Fruit fly (Drosophila melanogaster): ENCODE measurements around the gene CG9813.
A peak's percentile ranks its signal among the peaks of the same experiment; 100 is the strongest.

The CG9813 gene

dm6 chr3R:13425470-13426033 lies 46.0 kb upstream of the CG9813 start, which contains the start of gene Act87E (continued):
- TF ChIP-seq sens-2 (GFP tag; IDR thresholded peaks at IDR 0.05) (no peak), CrebB (tag; optimal IDR thresholded peaks at IDR 0.05) (no peak), Hsf (GFP tag; optimal IDR thresholded peaks at IDR 0.05) (no peak), da (GFP tag; optimal IDR thresholded peaks at IDR 0.05) (no peak), ERR (GFP tag; optimal IDR thresholded peaks at IDR 0.05) (no peak), dpn (GFP tag; optimal IDR thresholded peaks at IDR 0.05) (peak in 1 of 2 experiments; percentile 41), chm (GFP tag; IDR thresholded peaks at IDR 0.05) (no peak), CG2712 (tag; optimal IDR thresholded peaks at IDR 0.05) (peak; percentile 87), nmo (GFP tag; optimal IDR thresholded peaks at IDR 0.05) (peak; percentile 83), CG9727 (GFP tag; optimal IDR thresholded peaks at IDR 0.05) (peak; percentile 82), CG11398 (GFP tag; optimal IDR thresholded peaks at IDR 0.05) (no peak), bbx (GFP tag; IDR thresholded peaks at IDR 0.05; ENCODE audit: partially characterized antibody) (no peak; the same call in 1 of the 2 replicates), pzg (GFP tag; optimal IDR thresholded peaks at IDR 0.05) (no peak), Antp (GFP tag; optimal IDR thresholded peaks at IDR 0.05) (no peak), CG34224 (GFP tag; IDR thresholded peaks at IDR 0.05; ENCODE audit: partially characterized antibody) (no peak), tx (GFP tag; optimal IDR thresholded peaks at IDR 0.05) (no peak), rib (GFP tag; IDR thresholded peaks at IDR 0.05) (no peak), CG11093 (GFP tag; IDR thresholded peaks at IDR 0.05) (0 out of 3 replicates have a peak, but pooled peaks have one; percentile 29), otp (GFP tag; IDR thresholded peaks at IDR 0.05) (no peak), CG13123 (GFP tag; optimal IDR thresholded peaks at IDR 0.05) (no peak), CG17912 (GFP tag; optimal IDR thresholded peaks at IDR 0.05) (no peak), CG4707 (GFP tag; optimal IDR thresholded peaks at IDR 0.05) (no peak), CG8765 (GFP tag; IDR thresholded peaks at IDR 0.05) (no peak), row (GFP tag; IDR thresholded peaks at IDR 0.05) (peak; percentile 71), E2f1 (GFP tag; IDR thresholded peaks at IDR 0.05) (peak; percentile 35; the same call in 1 of the 2 replicates), z (GFP tag; IDR thresholded peaks at IDR 0.05) (no peak), CG7556 (GFP tag; optimal IDR thresholded peaks at IDR 0.05) (peak; percentile 81), CG9932 (GFP tag; IDR thresholded peaks at IDR 0.05) (peak; percentile 33; the same call in 1 of the 2 replicates), Dfd (GFP tag; optimal IDR thresholded peaks at IDR 0.05) (no peak), pfk (GFP tag; optimal IDR thresholded peaks at IDR 0.05) (no peak), aop (GFP tag; IDR thresholded peaks at IDR 0.05) (no peak), tio (GFP tag; optimal IDR thresholded peaks at IDR 0.05) (peak; percentile 65), CG30020 (tag; optimal IDR thresholded peaks at IDR 0.05) (peak; percentile 46), kah (GFP tag; optimal IDR thresholded peaks at IDR 0.05) (peak; percentile 33), scrt (GFP tag; optimal IDR thresholded peaks at IDR 0.05) (peak; percentile 35), Hmr (GFP tag; optimal IDR thresholded peaks at IDR 0.05) (peak; percentile 18), CG13287 (GFP tag; IDR thresholded peaks at IDR 0.05; ENCODE audit: partially characterized antibody) (no peak), nerfin-2 (GFP tag; IDR thresholded peaks at IDR 0.05; ENCODE audit: partially characterized antibody) (no peak), Vsx1 (GFP tag; optimal IDR thresholded peaks at IDR 0.05) (peak; percentile 16), CG12299 (tag; optimal IDR thresholded peaks at IDR 0.05) (no peak), CoRest (tag; optimal IDR thresholded peaks at IDR 0.05) (peak; percentile 83), CG17361 (GFP tag; IDR thresholded peaks at IDR 0.05) (peak; percentile 91), CG17568 (GFP tag; optimal IDR thresholded peaks at IDR 0.05) (no peak), salm (tag; optimal IDR thresholded peaks at IDR 0.05) (peak; percentile 71), gsb (GFP tag; IDR thresholded peaks at IDR 0.05) (no peak), CG8281 (tag; optimal IDR thresholded peaks at IDR 0.05) (peak; percentile 34), jing (GFP tag; optimal IDR thresholded peaks at IDR 0.05) (no peak), lbe (GFP tag; optimal IDR thresholded peaks at IDR 0.05) (no peak), Scr (GFP tag; IDR thresholded peaks at IDR 0.05; ENCODE audit: partially characterized antibody) (no peak), jigr1 (GFP tag; IDR thresholded peaks at IDR 0.05) (no peak)
